Worm (Caenorhabditis elegans): ENCODE results near the gene C31B8.16.
"Not testable (repeated sequence)": the region's sequence is repeated elsewhere in the genome, so short reads cannot be mapped to it uniquely, and the experiment has no call there.

DNA sequence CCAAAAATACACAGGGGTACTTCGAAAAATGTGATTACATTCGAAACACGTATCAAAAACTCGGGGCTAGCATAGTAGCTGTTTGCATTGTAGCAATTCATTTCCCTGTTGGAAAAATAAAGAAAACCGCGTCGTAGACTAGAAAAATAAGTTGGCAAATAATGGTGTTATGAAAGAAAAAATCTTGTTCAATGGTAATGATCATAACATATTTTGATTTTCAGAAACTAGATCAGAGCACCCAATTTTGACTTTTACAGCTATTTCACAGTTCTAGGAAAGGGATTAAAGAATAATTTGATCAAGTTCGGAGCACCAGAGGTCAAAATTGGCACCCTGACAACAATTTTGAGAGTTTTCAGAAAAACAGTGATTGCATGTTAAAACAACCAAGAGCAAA is 25.5 kb downstream of the C31B8.16 start, which contains the start of gene srh-248:
- not testable (repeated sequence) for TF ChIP-seq lin-38 (GFP tag; IDR thresholded peaks at IDR 0.05); nhr-42 (GFP tag; IDR thresholded peaks at IDR 0.05); skn-1 (tag; optimal IDR thresholded peaks at IDR 0.05); nhr-11 (tag; optimal IDR thresholded peaks at IDR 0.05); mep-1 (tag; optimal IDR thresholded peaks at IDR 0.05); lin-13 (GFP tag; optimal IDR thresholded peaks at IDR 0.05); ces-1 (GFP tag; optimal IDR thresholded peaks at IDR 0.05); nhr-237 (tag; optimal IDR thresholded peaks at IDR 0.05); F44E2.7 (GFP tag; IDR thresholded peaks at IDR 0.05); hlh-30 (tag; optimal IDR thresholded peaks at IDR 0.05; ENCODE audit: insufficient read depth); nhr-28 (tag; optimal IDR thresholded peaks at IDR 0.05); ztf-11 (tag; optimal IDR thresholded peaks at IDR 0.05); nhr-77 (tag; optimal IDR thresholded peaks at IDR 0.05)

Measured in whole organism, L4 larva.